Worm (Caenorhabditis elegans) whole organism, midembryonic: Measurements from ENCODE around the gene F58A4.1.

Experiments
- T22C8.4 ChIP-seq: fragments of 200-800 bp; sonication (Bioruptor generic); IDR thresholded peaks from 2 replicates; pipeline ENCODE4 v1.3.6; 2022; ENCODE audit warnings: missing genetic modification characterization, missing compliant biosample characterization
- cog-1 ChIP-seq: sonication (generic microtip); optimal IDR thresholded peaks from 2 replicates; lab custom pipeline; 2016; ENCODE audit warnings: missing genetic modification characterization, missing compliant biosample characterization
- flt-1 ChIP-seq: fragments of 200-800 bp; sonication (Bioruptor generic); IDR thresholded peaks from 2 replicates; pipeline ENCODE4 v1.3.6; 2022; ENCODE audit warnings: missing genetic modification characterization, missing compliant biosample characterization
- klf-2 ChIP-seq: fragments of 200-800 bp; sonication (Bioruptor generic); conservative IDR thresholded peaks from 2 replicates; pipeline ENCODE4 v1.3.6; 2022; ENCODE audit warnings: missing genetic modification reagents, missing genetic modification characterization, missing compliant biosample characterization
- med-1 ChIP-seq: sonication (generic microtip); optimal IDR thresholded peaks from 2 replicates; lab custom pipeline; 2017; ENCODE audit warnings: missing genetic modification characterization, mild to moderate bottlenecking, missing compliant biosample characterization, antibody characterized with exemption, missing genetic modification reagents; ENCODE audit not compliant: insufficient read depth
- ref-1 ChIP-seq: fragments of 200-800 bp; sonication (Bioruptor generic); conservative IDR thresholded peaks from 2 replicates; pipeline ENCODE4 v1.3.6; 2022; ENCODE audit warnings: missing genetic modification reagents, missing genetic modification characterization, missing compliant biosample characterization
- tab-1 ChIP-seq: fragments of 200-800 bp; sonication (Bioruptor generic); IDR thresholded peaks from 2 replicates; pipeline ENCODE4 v1.3.6; 2022; ENCODE audit warnings: missing genetic modification characterization, missing compliant biosample characterization
- ztf-23 ChIP-seq: fragments of 200-800 bp; sonication (Bioruptor generic); IDR thresholded peaks from 2 replicates; pipeline ENCODE4 v1.3.6; 2022; ENCODE audit warnings: missing genetic modification reagents, missing genetic modification characterization, missing compliant biosample characterization
- ztf-29 ChIP-seq: fragments of 200-800 bp; sonication (Bioruptor generic); IDR thresholded peaks from 2 replicates; pipeline ENCODE4 v1.3.6; 2022; ENCODE audit warnings: missing genetic modification reagents, missing genetic modification characterization, missing compliant biosample characterization

Gene F58A4.1

ce11 chrIII:9598168-9598567 is at the start of gene F58A4.1:
Gene F58A4.1 (plus strand): TSS chrIII:9598468.
- TF ChIP-seq T22C8.4 (GFP tag; lab: Robert Waterston, UW) (no peak), ztf-29 (no peak), flt-1 (GFP tag; lab: Robert Waterston, UW) (no peak), ref-1 (no peak), klf-2 (GFP tag; lab: Robert Waterston, UW) (no peak), tab-1 (no peak), med-1 (GFP tag; lab: Kevin White, UChicago) (no peak), ztf-23 (GFP tag; lab: Robert Waterston, UW) (no peak), cog-1 (tag; lab: Kevin White, UChicago) (no peak)

- TF ChIP-seq T22C8.4 (GFP tag; lab: Robert Waterston, UW) (no peak), flt-1 (GFP tag; lab: Robert Waterston, UW) (no peak), ztf-23 (GFP tag; lab: Robert Waterston, UW) (no peak), klf-2 (GFP tag; lab: Robert Waterston, UW) (no peak), ztf-29 (no peak), tab-1 (no peak), med-1 (GFP tag; lab: Kevin White, UChicago) (no peak)
These were observed 42.0 kb upstream of the F58A4.1 start, which contains the start of gene ZK1098.11 for ce11 chrIII:9556300-9556699. Gene ZK1098.11 (plus strand): TSS chrIII:9556600.

- TF ChIP-seq med-1 (GFP tag; lab: Kevin White, UChicago), result no peak
- TF ChIP-seq T22C8.4 (GFP tag; lab: Robert Waterston, UW), result no peak
- no peak for TF ChIP-seq tab-1
- TF ChIP-seq flt-1 (GFP tag; lab: Robert Waterston, UW), result no peak
- TF ChIP-seq ref-1, result no peak
These were observed 39.8 kb upstream of the F58A4.1 start, which contains the start of gene C48B4.6 for ce11 chrIII:9558463-9558862. Gene C48B4.6 (minus strand): TSS chrIII:9558563.

- TF ChIP-seq klf-2 (GFP tag; lab: Robert Waterston, UW) (no peak), cog-1 (tag; lab: Kevin White, UChicago) (no peak), ztf-23 (GFP tag; lab: Robert Waterston, UW) (no peak), T22C8.4 (GFP tag; lab: Robert Waterston, UW) (no peak), ztf-29 (no peak), flt-1 (GFP tag; lab: Robert Waterston, UW) (no peak), ref-1 (no peak)
These were observed 38.8 kb upstream of the F58A4.1 start, which contains the start of gene C48B4.7 for ce11 chrIII:9559381-9559881. Gene C48B4.7 (minus strand): TSS chrIII:9559431.

- no peak for TF ChIP-seq tab-1
- TF ChIP-seq cog-1 (tag; lab: Kevin White, UChicago), result no peak
- TF ChIP-seq ztf-29, result no peak
These were observed 37.1 kb upstream of the F58A4.1 start, which contains the start of gene C48B4.8 for ce11 chrIII:9561158-9561557. Gene C48B4.8 (minus strand): TSS chrIII:9561258.

- no peak for TF ChIP-seq ref-1
- TF ChIP-seq cog-1 (tag; lab: Kevin White, UChicago), result no peak
- no peak for TF ChIP-seq med-1 (GFP tag; lab: Kevin White, UChicago)
- TF ChIP-seq klf-2 (GFP tag; lab: Robert Waterston, UW), result no peak
- TF ChIP-seq tab-1, result no peak
- no peak for TF ChIP-seq flt-1 (GFP tag; lab: Robert Waterston, UW)
- TF ChIP-seq ztf-29, result no peak
- TF ChIP-seq ztf-23 (GFP tag; lab: Robert Waterston, UW), result no peak
- no peak for TF ChIP-seq T22C8.4 (GFP tag; lab: Robert Waterston, UW)
These were observed 35.0 kb upstream of the F58A4.1 start, which contains the start of gene C48B4.9 for ce11 chrIII:9563235-9563634. Gene C48B4.9 (minus strand): TSS chrIII:9563335.

ce11 chrIII:9564410-9564809 is 33.9 kb upstream of the F58A4.1 start, which contains the start of gene C48B4.10:
Gene C48B4.10 (minus strand): TSS chrIII:9564510.
- TF ChIP-seq ref-1, result no peak
- TF ChIP-seq tab-1, result no peak
- no peak for TF ChIP-seq klf-2 (GFP tag; lab: Robert Waterston, UW)
- no peak for TF ChIP-seq ztf-23 (GFP tag; lab: Robert Waterston, UW)
- no peak for TF ChIP-seq med-1 (GFP tag; lab: Kevin White, UChicago)

- TF ChIP-seq med-1 (GFP tag; lab: Kevin White, UChicago), result no peak
- TF ChIP-seq flt-1 (GFP tag; lab: Robert Waterston, UW), result no peak
- TF ChIP-seq ztf-29, result no peak
- no peak for TF ChIP-seq ztf-23 (GFP tag; lab: Robert Waterston, UW)
- TF ChIP-seq tab-1, result no peak
- TF ChIP-seq T22C8.4 (GFP tag; lab: Robert Waterston, UW), result no peak
- no peak for TF ChIP-seq ref-1
- no peak for TF ChIP-seq cog-1 (tag; lab: Kevin White, UChicago)
- TF ChIP-seq klf-2 (GFP tag; lab: Robert Waterston, UW), result no peak
These were observed 32.3 kb upstream of the F58A4.1 start, which contains the start of gene C48B4.11 for ce11 chrIII:9565973-9566372. Gene C48B4.11 (minus strand): TSS chrIII:9566115.

ce11 chrIII:9568451-9568850 is 29.8 kb upstream of the F58A4.1 start, which contains the start of gene C48B4.13:
Gene C48B4.13 (plus strand): TSS chrIII:9568751.
- TF ChIP-seq T22C8.4 (GFP tag; lab: Robert Waterston, UW), result no peak
- no peak for TF ChIP-seq med-1 (GFP tag; lab: Kevin White, UChicago)
- TF ChIP-seq ref-1, result no peak
- TF ChIP-seq klf-2 (GFP tag; lab: Robert Waterston, UW), result no peak
- no peak for TF ChIP-seq ztf-29
- TF ChIP-seq tab-1, result no peak
- no peak for TF ChIP-seq cog-1 (tag; lab: Kevin White, UChicago)
- TF ChIP-seq ztf-23 (GFP tag; lab: Robert Waterston, UW), result no peak
- no peak for TF ChIP-seq flt-1 (GFP tag; lab: Robert Waterston, UW)

- TF ChIP-seq T22C8.4 (GFP tag; lab: Robert Waterston, UW), result no peak
- TF ChIP-seq ztf-23 (GFP tag; lab: Robert Waterston, UW), result no peak
- no peak for TF ChIP-seq klf-2 (GFP tag; lab: Robert Waterston, UW)
- TF ChIP-seq ztf-29, result no peak
- TF ChIP-seq flt-1 (GFP tag; lab: Robert Waterston, UW), result no peak
- TF ChIP-seq tab-1, result no peak
- TF ChIP-seq cog-1 (tag; lab: Kevin White, UChicago), result no peak
- no peak for TF ChIP-seq med-1 (GFP tag; lab: Kevin White, UChicago)
- no peak for TF ChIP-seq ref-1
These were observed 27.4 kb upstream of the F58A4.1 start for ce11 chrIII:9570869-9571268.
